Fruit fly (Drosophila melanogaster): ENCODE data around the gene Culd.

Culd gene

dm6 chr3L:8394944-8395343 is 38.8 kb upstream of the Culd start (continued):
- TF ChIP-seq CG12104 (GFP tag; optimal IDR thresholded peaks at IDR 0.05) (no peak), hb (GFP tag; IDR thresholded peaks at IDR 0.05; ENCODE audit: partially characterized antibody) (no peak; the same call in 2 of the 3 replicates), Fer1 (GFP tag; optimal IDR thresholded peaks at IDR 0.05) (no peak), hkb (optimal IDR thresholded peaks at IDR 0.05) (no peak), hkb (GFP tag; IDR thresholded peaks at IDR 0.05) (no peak), B-H2 (GFP tag; optimal IDR thresholded peaks at IDR 0.05) (no peak), Side (GFP tag; optimal IDR thresholded peaks at IDR 0.05) (no peak), scrt (GFP tag; optimal IDR thresholded peaks at IDR 0.05) (no peak), crp (GFP tag; optimal IDR thresholded peaks at IDR 0.05) (no peak), CG14667 (GFP tag; IDR thresholded peaks at IDR 0.05) (no peak), tna (GFP tag; IDR thresholded peaks at IDR 0.05; ENCODE audit: partially characterized antibody) (peak; percentile 76), Mrtf (GFP tag; IDR thresholded peaks at IDR 0.05) (no peak), Taf1 (GFP tag; IDR thresholded peaks at IDR 0.05) (no peak), CG6654 (GFP tag; optimal IDR thresholded peaks at IDR 0.05) (peak; percentile 100), Dip3 (GFP tag; optimal IDR thresholded peaks at IDR 0.05) (no peak), CG2199 (GFP tag; IDR thresholded peaks at IDR 0.05) (peak; percentile 89), chm (GFP tag; IDR thresholded peaks at IDR 0.05) (0 out of 2 replicates have a peak, but pooled peaks have one; percentile 27), btn (GFP tag; optimal IDR thresholded peaks at IDR 0.05) (no peak), vfl (GFP tag; optimal IDR thresholded peaks at IDR 0.05) (no peak), dmrt99B (tag; optimal IDR thresholded peaks at IDR 0.05) (no peak), CG1602 (GFP tag; optimal IDR thresholded peaks at IDR 0.05) (no peak), dan (GFP tag; IDR thresholded peaks at IDR 0.05) (no peak), org-1 (GFP tag; optimal IDR thresholded peaks at IDR 0.05) (no peak), CG11093 (GFP tag; IDR thresholded peaks at IDR 0.05) (no peak), grau (tag; optimal IDR thresholded peaks at IDR 0.05) (no peak), Camta (GFP tag; optimal IDR thresholded peaks at IDR 0.05) (no peak), gt (GFP tag; IDR thresholded peaks at IDR 0.05) (no peak), CG1233 (GFP tag; optimal IDR thresholded peaks at IDR 0.05) (no peak), pzg (GFP tag; optimal IDR thresholded peaks at IDR 0.05) (no peak), vvl (GFP tag; IDR thresholded peaks at IDR 0.05) (0 out of 2 replicates have a peak, but pooled peaks have one; percentile 12), Ets65A (GFP tag) (peak; percentile 72), cad (GFP tag; optimal IDR thresholded peaks at IDR 0.05) (peak; percentile 92), CG17361 (GFP tag; IDR thresholded peaks at IDR 0.05) (no peak), lola (GFP tag; optimal IDR thresholded peaks at IDR 0.05) (no peak), CG7372 (GFP tag; IDR thresholded peaks at IDR 0.05) (no peak), Fer3 (tag; optimal IDR thresholded peaks at IDR 0.05) (no peak), sim (GFP tag; IDR thresholded peaks at IDR 0.05) (no peak), ato (GFP tag; IDR thresholded peaks at IDR 0.05; ENCODE audit: partially characterized antibody) (0 out of 2 replicates have a peak, but pooled peaks have one; percentile 25), Jarid2 (GFP tag; optimal IDR thresholded peaks at IDR 0.05) (no peak), CG2712 (tag; optimal IDR thresholded peaks at IDR 0.05) (no peak), H2.0 (GFP tag; IDR thresholded peaks at IDR 0.05) (no peak), CG3726 (GFP tag; IDR thresholded peaks at IDR 0.05) (no peak), Doc3 (GFP tag; IDR thresholded peaks at IDR 0.05; ENCODE audit: partially characterized antibody) (no peak), dati (GFP tag; IDR thresholded peaks at IDR 0.05) (no peak), CG17612 (GFP tag; IDR thresholded peaks at IDR 0.05) (no peak), kah (GFP tag; optimal IDR thresholded peaks at IDR 0.05) (no peak), disco-r (GFP tag; optimal IDR thresholded peaks at IDR 0.05) (no peak), Dp (GFP tag; optimal IDR thresholded peaks at IDR 0.05) (peak; percentile 69), CG4617 (GFP tag; optimal IDR thresholded peaks at IDR 0.05; ENCODE audit: borderline replicate concordance) (no peak), CG1647 (GFP tag; optimal IDR thresholded peaks at IDR 0.05) (no peak), zfh2 (GFP tag; optimal IDR thresholded peaks at IDR 0.05) (no peak), CG12236 (GFP tag; optimal IDR thresholded peaks at IDR 0.05) (no peak)

Measured in whole organism, embryonic.